Fruit fly (Drosophila melanogaster) whole organism, embryonic: ENCODE data around the gene CG46440.

Experiments
- Adf1 ChIP-seq: fragments of 200-800 bp; sonication (Bioruptor generic); IDR thresholded peaks from 2 replicates; pipeline ENCODE4 v1.3.6; 2022; ENCODE audit warnings: missing biosample characterization, missing genetic modification characterization
- Aef1 ChIP-seq: fragments of 200-800 bp; sonication (Bioruptor generic); IDR thresholded peaks from 3 replicates; pipeline ENCODE4 v1.3.6; 2022; ENCODE audit warnings: missing biosample characterization, missing genetic modification characterization
- CG10366 ChIP-seq: fragments of 200-800 bp; sonication (Bioruptor generic); IDR thresholded peaks from 2 replicates; pipeline ENCODE4 v1.3.6; 2022; ENCODE audit warnings: missing biosample characterization, missing genetic modification characterization
- CG10431 ChIP-seq: fragments of 200-800 bp; sonication (Bioruptor generic); optimal IDR thresholded peaks from 3 replicates; lab custom pipeline; 2018; ENCODE audit warnings: missing biosample characterization, mild to moderate bottlenecking, missing genetic modification characterization
- CG11695 ChIP-seq: fragments of 200-800 bp; sonication (Bioruptor generic); IDR thresholded peaks from 3 replicates; pipeline ENCODE4 v1.3.6; 2022; ENCODE audit warnings: missing biosample characterization, missing genetic modification characterization
- CG12104 ChIP-seq: fragments of 200-800 bp; sonication (Bioruptor generic); optimal IDR thresholded peaks from 3 replicates; lab custom pipeline; 2016; ENCODE audit warnings: missing biosample characterization, missing genetic modification characterization
- CG12391 ChIP-seq: fragments of 200-800 bp; sonication (Bioruptor generic); optimal IDR thresholded peaks from 3 replicates; lab custom pipeline; 2018; ENCODE audit warnings: missing biosample characterization, mild to moderate bottlenecking, missing genetic modification characterization, moderate library complexity
- CG13296 ChIP-seq: fragments of 200-800 bp; sonication (Bioruptor generic); optimal IDR thresholded peaks from 3 replicates; lab custom pipeline; 2018; ENCODE audit warnings: missing biosample characterization, mild to moderate bottlenecking, missing genetic modification characterization
- CG15011 ChIP-seq: fragments of 200-800 bp; sonication (Bioruptor generic); optimal IDR thresholded peaks from 3 replicates; lab custom pipeline; 2018; ENCODE audit warnings: missing biosample characterization, mild to moderate bottlenecking, missing genetic modification characterization
- CG1647 ChIP-seq: fragments of 200-800 bp; sonication (Bioruptor generic); optimal IDR thresholded peaks from 3 replicates; lab custom pipeline; 2016; ENCODE audit warnings: missing biosample characterization, missing genetic modification characterization
- CG16863 ChIP-seq: fragments of 200-800 bp; sonication (Bioruptor generic); optimal IDR thresholded peaks from 3 replicates; lab custom pipeline; 2016; ENCODE audit warnings: missing biosample characterization, missing genetic modification characterization
- CG17385 ChIP-seq: fragments of 200-800 bp; sonication (Bioruptor generic); optimal IDR thresholded peaks from 3 replicates; lab custom pipeline; 2018; ENCODE audit warnings: missing biosample characterization, mild to moderate bottlenecking, missing genetic modification characterization
- CG18011 ChIP-seq: fragments of 200-800 bp; sonication (Bioruptor generic); optimal IDR thresholded peaks from 2 replicates; lab custom pipeline; 2017; ENCODE audit warnings: missing biosample characterization, missing genetic modification characterization, mild to moderate bottlenecking, moderate library complexity, missing genotype
- CG18262 ChIP-seq: fragments of 200-800 bp; optimal IDR thresholded peaks from 3 replicates; lab custom pipeline; 2019; ENCODE audit warnings: missing biosample characterization, mild to moderate bottlenecking, missing genetic modification characterization, moderate library complexity
- CG2202 ChIP-seq: fragments of 200-800 bp; sonication (Bioruptor generic); optimal IDR thresholded peaks from 2 replicates; lab custom pipeline; 2018; ENCODE audit warnings: missing biosample characterization, mild to moderate bottlenecking, missing genetic modification characterization
- CG32532 ChIP-seq: fragments of 200-800 bp; sonication (Bioruptor generic); IDR thresholded peaks from 2 replicates; pipeline ENCODE4 v1.3.6; 2022; ENCODE audit warnings: missing biosample characterization, missing genetic modification characterization
- CG32767 ChIP-seq: fragments of 200-800 bp; sonication (Bioruptor generic); IDR thresholded peaks from 2 replicates; pipeline ENCODE4 v1.3.6; 2022; ENCODE audit warnings: missing biosample characterization, missing genetic modification characterization
- CG34376 ChIP-seq: fragments of 200-800 bp; sonication (Bioruptor generic); optimal IDR thresholded peaks from 2 replicates; lab custom pipeline; 2018; ENCODE audit warnings: missing biosample characterization, mild to moderate bottlenecking, missing genetic modification characterization
- CG4328 ChIP-seq: fragments of 200-800 bp; sonication (Bioruptor generic); optimal IDR thresholded peaks from 3 replicates; lab custom pipeline; 2017; ENCODE audit warnings: missing biosample characterization, missing genetic modification reagents, missing genetic modification characterization
- CG4854 ChIP-seq: fragments of 200-800 bp; sonication (Bioruptor generic); optimal IDR thresholded peaks from 2 replicates; lab custom pipeline; 2016; ENCODE audit warnings: missing biosample characterization, missing genetic modification characterization, inconsistent platforms
- CG6175 ChIP-seq: fragments of 200-800 bp; sonication (Bioruptor generic); IDR thresholded peaks from 3 replicates; pipeline ENCODE4 v1.3.6; 2022; ENCODE audit warnings: missing biosample characterization, missing genetic modification characterization
- CG8765 ChIP-seq: fragments of 200-800 bp; sonication (Bioruptor generic); IDR thresholded peaks from 2 replicates; pipeline ENCODE4 v1.3.6; 2022; ENCODE audit warnings: missing biosample characterization, missing genetic modification characterization
- CG8924 ChIP-seq: fragments of 200-800 bp; optimal IDR thresholded peaks from 3 replicates; lab custom pipeline; 2019; ENCODE audit warnings: missing biosample characterization, mild to moderate bottlenecking, missing genetic modification characterization, moderate library complexity
- Dbx ChIP-seq: fragments of 200-800 bp; sonication (Bioruptor generic); IDR thresholded peaks from 3 replicates; pipeline ENCODE4 v1.3.6; 2022; ENCODE audit warnings: missing biosample characterization, missing genetic modification characterization
- Fer1 ChIP-seq: fragments of 200-800 bp; sonication (Bioruptor generic); optimal IDR thresholded peaks from 2 replicates; lab custom pipeline; 2017; ENCODE audit warnings: missing biosample characterization, mild to moderate bottlenecking, missing genetic modification characterization
- Fer3 ChIP-seq: fragments of 200-800 bp; sonication (Bioruptor generic); optimal IDR thresholded peaks from 2 replicates; lab custom pipeline; 2018; ENCODE audit warnings: missing biosample characterization, mild to moderate bottlenecking, missing genetic modification characterization, moderate library complexity
- HLH54F ChIP-seq: fragments of 200-800 bp; sonication (Bioruptor generic); optimal IDR thresholded peaks from 3 replicates; lab custom pipeline; 2016; ENCODE audit warnings: missing biosample characterization, missing genetic modification characterization
- Hand ChIP-seq: fragments of 200-800 bp; sonication (Bioruptor generic); optimal IDR thresholded peaks from 2 replicates; lab custom pipeline; 2017; ENCODE audit warnings: mild to moderate bottlenecking, missing biosample characterization, missing genetic modification reagents, missing genetic modification characterization
- Mad ChIP-seq: fragments of 200-800 bp; sonication (Bioruptor generic); optimal IDR thresholded peaks from 2 replicates; lab custom pipeline; 2016; ENCODE audit warnings: missing biosample characterization, missing genetic modification characterization
- NFAT ChIP-seq: fragments of 200-800 bp; sonication (Bioruptor generic); IDR thresholded peaks from 2 replicates; pipeline ENCODE4 v1.3.6; 2022; ENCODE audit warnings: missing biosample characterization, missing genetic modification characterization
- Opbp ChIP-seq: fragments of 200-800 bp; sonication (Bioruptor generic); IDR thresholded peaks from 3 replicates; pipeline ENCODE4 v1.3.6; 2022; ENCODE audit warnings: missing biosample characterization, missing genetic modification characterization; ENCODE audit not compliant: partially characterized antibody
- Pdp1 ChIP-seq, 2 experiments: fragments of 200-800 bp; sonication (Bioruptor generic); optimal IDR thresholded peaks; 3 replicates each; lab custom pipeline; 2016; ENCODE audit warnings: missing biosample characterization in 2 of 2, missing genetic modification characterization in 2 of 2, mild to moderate bottlenecking in 1 of 2, moderate library complexity in 1 of 2
- Ravus ChIP-seq: fragments of 200-800 bp; sonication (Bioruptor generic); IDR thresholded peaks from 2 replicates; pipeline ENCODE4 v1.3.6; 2022; ENCODE audit warnings: missing biosample characterization, missing genetic modification characterization
- Tbp ChIP-seq: fragments of >200 bp; optimal IDR thresholded peaks from 2 replicates; lab custom pipeline; 2018; ENCODE audit warnings: missing biosample characterization, missing genetic modification characterization
- Trl ChIP-seq, 3 experiments: fragments of >200 bp in 2 of 3; fragments of 200-800 bp in 1 of 3; sonication (Bioruptor generic) in 1 of 3; optimal IDR thresholded peaks; 2 replicates in 1 of 3; 3 replicates in 2 of 3; lab custom pipeline; 2016 to 2017; ENCODE audit warnings: missing biosample characterization in 1 of 3, missing genetic modification characterization in 1 of 3
- bbx ChIP-seq: fragments of 200-800 bp; sonication (Bioruptor generic); IDR thresholded peaks from 2 replicates; pipeline ENCODE4 v1.3.6; 2022; ENCODE audit warnings: missing biosample characterization, missing genetic modification characterization; ENCODE audit not compliant: partially characterized antibody
- bigmax ChIP-seq: fragments of 200-800 bp; sonication (Bioruptor generic); optimal IDR thresholded peaks from 2 replicates; lab custom pipeline; 2018; ENCODE audit warnings: missing biosample characterization, mild to moderate bottlenecking, missing genetic modification characterization
- disco-r ChIP-seq: fragments of 200-800 bp; sonication (Bioruptor generic); optimal IDR thresholded peaks from 2 replicates; lab custom pipeline; 2016; ENCODE audit warnings: missing biosample characterization, missing genetic modification characterization
- fd102C ChIP-seq: fragments of 200-800 bp; sonication (Bioruptor generic); optimal IDR thresholded peaks from 2 replicates; lab custom pipeline; 2018; ENCODE audit warnings: missing biosample characterization, mild to moderate bottlenecking, missing genetic modification characterization, moderate library complexity
- gce ChIP-seq: fragments of 200-800 bp; sonication (Bioruptor generic); IDR thresholded peaks from 3 replicates; pipeline ENCODE4 v1.3.6; 2022; ENCODE audit warnings: missing biosample characterization, missing genetic modification characterization
- mam ChIP-seq: fragments of 200-800 bp; sonication (Bioruptor generic); optimal IDR thresholded peaks from 3 replicates; lab custom pipeline; 2016; ENCODE audit warnings: missing biosample characterization, missing genetic modification characterization
- pb ChIP-seq: fragments of 200-800 bp; sonication (Bioruptor generic); optimal IDR thresholded peaks from 3 replicates; lab custom pipeline; 2016; ENCODE audit warnings: missing biosample characterization, missing genetic modification characterization
- prd ChIP-seq, 3 experiments: fragments of >200 bp in 2 of 3; fragments of 200-800 bp in 1 of 3; sonication (Bioruptor generic) in 1 of 3; optimal IDR thresholded peaks in 2 of 3; IDR thresholded peaks in 1 of 3; 2 replicates in 2 of 3; 3 replicates in 1 of 3; pipeline versions ENCODE4 v1.3.6 to Lab custom; 2017 to 2022; ENCODE audit warnings: missing biosample characterization in 1 of 3, missing genetic modification characterization in 1 of 3
- pum ChIP-seq: fragments of 200-800 bp; sonication (Bioruptor generic); optimal IDR thresholded peaks from 2 replicates; lab custom pipeline; 2016; ENCODE audit warnings: missing biosample characterization, missing genetic modification characterization
- pzg ChIP-seq: fragments of 200-800 bp; sonication (Bioruptor generic); optimal IDR thresholded peaks from 3 replicates; lab custom pipeline; 2018; ENCODE audit warnings: missing biosample characterization, mild to moderate bottlenecking, missing genetic modification characterization, moderate library complexity
- tna ChIP-seq: fragments of 200-800 bp; sonication (Bioruptor generic); IDR thresholded peaks from 2 replicates; pipeline ENCODE4 v1.3.6; 2022; ENCODE audit warnings: missing biosample characterization, missing genetic modification characterization; ENCODE audit not compliant: partially characterized antibody
- wdn ChIP-seq: fragments of 200-800 bp; sonication (Bioruptor generic); IDR thresholded peaks from 2 replicates; pipeline ENCODE4 v1.3.6; 2022; ENCODE audit warnings: missing biosample characterization, missing genetic modification characterization

CG46440 gene

dm6 chrX:15870777-15871757 is 13.4 kb upstream of the CG46440 start (continued):
- TF ChIP-seq Hand (GFP tag; lab: Kevin White, UChicago) (peak; percentile 65), tna (no peak), wdn (GFP tag; lab: Robert Waterston, UW) (peak; percentile 31; the same call in 1 of the 2 replicates), CG32767 (GFP tag; lab: Robert Waterston, UW) (peak; percentile 16; the same call in 1 of the 2 replicates), Pdp1 (GFP tag; optimal IDR thresholded peaks at IDR 0.05; lab: Kevin White, UChicago) (peak in 1 of 2 experiments; percentile 23), CG15011 (GFP tag; lab: Kevin White, UChicago) (no peak), CG12391 (tag; lab: Kevin White, UChicago) (no peak), mam (peak; percentile 4), CG18262 (tag; lab: Kevin White, UChicago) (peak; percentile 20), fd102C (GFP tag; lab: Kevin White, UChicago) (no peak), Aef1 (GFP tag; lab: Robert Waterston, UW) (no peak), Trl (optimal IDR thresholded peaks at IDR 0.05; lab: Kevin White, UChicago) (no peak), Trl (GFP tag; optimal IDR thresholded peaks at IDR 0.05; lab: Kevin White, UChicago) (peak; percentile 50), Adf1 (GFP tag; lab: Robert Waterston, UW) (0 out of 2 replicates have a peak, but pooled peaks have one; percentile 18), pzg (GFP tag; lab: Kevin White, UChicago) (peak; percentile 2), NFAT (GFP tag; lab: Robert Waterston, UW) (peak; percentile 31; the same call in 1 of the 2 replicates), CG2202 (peak; percentile 53), CG4328 (GFP tag; lab: Kevin White, UChicago) (peak; percentile 85), CG13296 (GFP tag; lab: Kevin White, UChicago) (peak; percentile 94), CG8765 (GFP tag; lab: Robert Waterston, UW) (no peak), CG16863 (GFP tag; lab: Kevin White, UChicago) (peak; percentile 51), CG6175 (GFP tag; lab: Robert Waterston, UW) (no peak), CG32532 (peak; percentile 16; the same call in 1 of the 2 replicates), CG10431 (GFP tag; lab: Kevin White, UChicago) (peak; percentile 100), CG11695 (GFP tag; lab: Robert Waterston, UW) (peak; percentile 61; the same call in 1 of the 3 replicates), gce (GFP tag; lab: Robert Waterston, UW) (peak; percentile 25; the same call in 1 of the 3 replicates), pum (GFP tag; lab: Kevin White, UChicago) (peak; percentile 15), CG4854 (GFP tag; lab: Kevin White, UChicago) (peak; percentile 50), bigmax (GFP tag; lab: Kevin White, UChicago) (peak; percentile 32), Opbp (GFP tag; lab: Robert Waterston, UW) (no peak), CG17385 (GFP tag; lab: Kevin White, UChicago) (peak; percentile 69), bbx (GFP tag; lab: Robert Waterston, UW) (no peak), CG34376 (GFP tag; lab: Kevin White, UChicago) (peak; percentile 92), Mad (GFP tag; lab: Kevin White, UChicago) (peak; percentile 46), Tbp (no peak), prd (optimal IDR thresholded peaks at IDR 0.05; lab: Kevin White, UChicago) (no peak), prd (GFP tag; IDR thresholded peaks at IDR 0.05; lab: Robert Waterston, UW) (0 out of 3 replicates have a peak, but pooled peaks have one; percentile 20), CG18011 (GFP tag; lab: Kevin White, UChicago) (peak; percentile 18), disco-r (GFP tag; lab: Kevin White, UChicago) (peak; percentile 27), CG10366 (no peak), CG1647 (GFP tag; lab: Kevin White, UChicago) (peak; percentile 41), CG8924 (tag; lab: Kevin White, UChicago) (peak; percentile 6), Fer3 (tag; lab: Kevin White, UChicago) (peak; percentile 85), Dbx (GFP tag; lab: Robert Waterston, UW) (peak; percentile 53; the same call in 1 of the 3 replicates), pb (GFP tag; lab: Kevin White, UChicago) (no peak), Ravus (GFP tag; lab: Robert Waterston, UW) (no peak), Fer1 (GFP tag; lab: Kevin White, UChicago) (peak; percentile 90), HLH54F (GFP tag; lab: Kevin White, UChicago) (no peak), CG12104 (GFP tag; lab: Kevin White, UChicago) (peak; percentile 67)
